Fruit fly (Drosophila melanogaster) whole organism, prepupa: ENCODE results near the gene Dci.

Experiments used
- Blimp-1 ChIP-seq: fragments of 200-800 bp; sonication (Bioruptor generic); optimal IDR thresholded peaks from 3 replicates; lab custom pipeline; 2017; ENCODE audit warnings: missing biosample characterization, missing genetic modification characterization, mild to moderate bottlenecking, moderate library complexity, missing genetic modification reagents
- CG10631 ChIP-seq: fragments of 200-800 bp; sonication (Bioruptor generic); optimal IDR thresholded peaks from 2 replicates; lab custom pipeline; 2016; ENCODE audit warnings: missing biosample characterization, missing genetic modification characterization
- CG10669 ChIP-seq: fragments of 200-800 bp; sonication (Bioruptor generic); optimal IDR thresholded peaks from 3 replicates; lab custom pipeline; 2018; ENCODE audit warnings: missing biosample characterization, mild to moderate bottlenecking, missing genetic modification characterization, moderate library complexity
- CG11294 ChIP-seq: fragments of 200-800 bp; sonication (Bioruptor generic); IDR thresholded peaks from 2 replicates; pipeline ENCODE4 v1.3.6; 2022; ENCODE audit warnings: missing biosample characterization, missing genetic modification characterization
- CG11762 ChIP-seq: fragments of 200-800 bp; sonication (Bioruptor generic); optimal IDR thresholded peaks from 3 replicates; lab custom pipeline; 2016; ENCODE audit warnings: missing biosample characterization, missing genetic modification characterization; ENCODE audit not compliant: insufficient read depth
- CG11902 ChIP-seq: fragments of 200-800 bp; sonication (Bioruptor generic); optimal IDR thresholded peaks from 3 replicates; lab custom pipeline; 2016; ENCODE audit warnings: missing biosample characterization, missing genetic modification characterization
- CG15336 ChIP-seq: fragments of 200-800 bp; sonication (Bioruptor generic); IDR thresholded peaks from 2 replicates; pipeline ENCODE4 v1.3.6; 2022; ENCODE audit warnings: missing biosample characterization, missing genetic modification characterization
- CG1621 ChIP-seq: fragments of 200-800 bp; sonication (Bioruptor generic); optimal IDR thresholded peaks from 3 replicates; lab custom pipeline; 2018; ENCODE audit warnings: missing biosample characterization, mild to moderate bottlenecking, missing genetic modification characterization
- CG32006 ChIP-seq: fragments of 200-800 bp; sonication (Bioruptor generic); optimal IDR thresholded peaks from 3 replicates; lab custom pipeline; 2017; ENCODE audit warnings: missing biosample characterization, mild to moderate bottlenecking, missing genetic modification characterization
- CG6163 ChIP-seq: fragments of 200-800 bp; sonication (Bioruptor generic); IDR thresholded peaks from 3 replicates; pipeline ENCODE4 v1.3.6; 2022; ENCODE audit warnings: missing biosample characterization, missing genetic modification characterization
- CG6276 ChIP-seq: fragments of 200-800 bp; sonication (Bioruptor generic); optimal IDR thresholded peaks from 2 replicates; lab custom pipeline; 2017; ENCODE audit warnings: missing biosample characterization, mild to moderate bottlenecking, missing genetic modification characterization
- CG6792 ChIP-seq: fragments of 200-800 bp; sonication (Bioruptor generic); optimal IDR thresholded peaks from 3 replicates; lab custom pipeline; 2016; ENCODE audit warnings: missing biosample characterization, missing genetic modification characterization
- CG6808 ChIP-seq: fragments of 200-800 bp; sonication (Bioruptor generic); optimal IDR thresholded peaks from 3 replicates; lab custom pipeline; 2017; ENCODE audit warnings: missing biosample characterization, missing genetic modification characterization, mild to moderate bottlenecking, moderate library complexity, missing genetic modification reagents
- CG6854 ChIP-seq: fragments of 200-800 bp; sonication (Bioruptor generic); optimal IDR thresholded peaks from 2 replicates; lab custom pipeline; 2017; ENCODE audit warnings: missing biosample characterization, mild to moderate bottlenecking, missing genetic modification characterization
- CG8319 ChIP-seq: fragments of 200-800 bp; sonication (Bioruptor generic); optimal IDR thresholded peaks from 3 replicates; lab custom pipeline; 2016; ENCODE audit warnings: missing biosample characterization, missing genetic modification characterization
- CG8632 ChIP-seq: fragments of 200-800 bp; sonication (Bioruptor generic); optimal IDR thresholded peaks from 3 replicates; lab custom pipeline; 2016; ENCODE audit warnings: missing biosample characterization, missing genetic modification characterization
- CG9139 ChIP-seq: fragments of 200-800 bp; sonication (Bioruptor generic); optimal IDR thresholded peaks from 3 replicates; lab custom pipeline; 2017; ENCODE audit warnings: missing biosample characterization, mild to moderate bottlenecking, missing genetic modification characterization
- Eip75B ChIP-seq: fragments of 200-800 bp; sonication (Bioruptor generic); optimal IDR thresholded peaks from 3 replicates; lab custom pipeline; 2016; ENCODE audit warnings: missing biosample characterization, missing genetic modification characterization
- Eip78C ChIP-seq: fragments of 200-800 bp; sonication (Bioruptor generic); peaks from one replicate; lab custom pipeline; 2016; ENCODE audit warnings: missing biosample characterization, missing genetic modification characterization
- Eip93F ChIP-seq: fragments of 200-800 bp; sonication (Bioruptor generic); optimal IDR thresholded peaks from 2 replicates; lab custom pipeline; 2016; ENCODE audit warnings: missing biosample characterization, mild to moderate bottlenecking, missing genetic modification characterization
- Ets21C ChIP-seq: fragments of 200-800 bp; sonication (Bioruptor generic); optimal IDR thresholded peaks from 3 replicates; lab custom pipeline; 2016; ENCODE audit warnings: missing biosample characterization, missing genetic modification characterization
- Ets96B ChIP-seq: fragments of 200-800 bp; optimal IDR thresholded peaks from 2 replicates; lab custom pipeline; 2019; ENCODE audit warnings: missing biosample characterization, mild to moderate bottlenecking, missing genetic modification characterization, moderate library complexity
- Gug ChIP-seq: fragments of 200-800 bp; sonication (Bioruptor generic); IDR thresholded peaks from 2 replicates; pipeline ENCODE4 v1.3.6; 2022; ENCODE audit warnings: missing biosample characterization, missing genetic modification characterization
- Hr39 ChIP-seq: fragments of 200-800 bp; sonication (Bioruptor generic); optimal IDR thresholded peaks from 2 replicates; lab custom pipeline; 2016; ENCODE audit warnings: missing biosample characterization, missing genetic modification characterization
- Hr4 ChIP-seq: fragments of 200-800 bp; sonication (Bioruptor generic); optimal IDR thresholded peaks from 3 replicates; lab custom pipeline; 2016; ENCODE audit warnings: missing biosample characterization, missing genetic modification characterization
- Lpt ChIP-seq: fragments of 200-800 bp; sonication (Bioruptor generic); optimal IDR thresholded peaks from 3 replicates; lab custom pipeline; 2016; ENCODE audit warnings: missing biosample characterization, missing genetic modification characterization
- Met ChIP-seq: fragments of 200-800 bp; sonication (Bioruptor generic); optimal IDR thresholded peaks from 3 replicates; lab custom pipeline; 2016; ENCODE audit warnings: missing biosample characterization, missing genetic modification characterization
- OdsH ChIP-seq: fragments of 200-800 bp; sonication (Bioruptor generic); optimal IDR thresholded peaks from 3 replicates; lab custom pipeline; 2016; ENCODE audit warnings: missing biosample characterization, missing genetic modification characterization
- Smox ChIP-seq: fragments of 200-800 bp; sonication (Bioruptor generic); optimal IDR thresholded peaks from 3 replicates; lab custom pipeline; 2016; ENCODE audit warnings: missing biosample characterization, missing genetic modification characterization
- Sox102F ChIP-seq: fragments of 200-800 bp; sonication (Bioruptor generic); optimal IDR thresholded peaks from 2 replicates; lab custom pipeline; 2016; ENCODE audit warnings: missing biosample characterization, mild to moderate bottlenecking, missing genetic modification characterization
- Sox15 ChIP-seq: fragments of 200-800 bp; sonication (Bioruptor generic); optimal IDR thresholded peaks from 3 replicates; lab custom pipeline; 2016; ENCODE audit warnings: missing biosample characterization, missing genetic modification characterization
- achi ChIP-seq: fragments of 200-800 bp; sonication (Bioruptor generic); optimal IDR thresholded peaks from 3 replicates; lab custom pipeline; 2016; ENCODE audit warnings: missing biosample characterization, missing genetic modification characterization
- cyc ChIP-seq: fragments of 200-800 bp; sonication (Bioruptor generic); optimal IDR thresholded peaks from 3 replicates; lab custom pipeline; 2016; ENCODE audit warnings: missing biosample characterization, missing genetic modification characterization
- dac ChIP-seq: fragments of 200-800 bp; sonication (Bioruptor generic); optimal IDR thresholded peaks from 2 replicates; lab custom pipeline; 2017; ENCODE audit warnings: missing biosample characterization, mild to moderate bottlenecking, missing genetic modification characterization
- dsx ChIP-seq: fragments of 200-800 bp; optimal IDR thresholded peaks from 3 replicates; lab custom pipeline; 2019; ENCODE audit warnings: missing biosample characterization, mild to moderate bottlenecking, missing genetic modification characterization, moderate library complexity; ENCODE audit not compliant: poor library complexity, severe bottlenecking
- eg ChIP-seq: fragments of 200-800 bp; sonication (Bioruptor generic); IDR thresholded peaks from 3 replicates; pipeline ENCODE4 v1.3.6; 2022; ENCODE audit warnings: missing biosample characterization, missing genetic modification characterization
- fd59A ChIP-seq: fragments of 200-800 bp; sonication (Bioruptor generic); optimal IDR thresholded peaks from 2 replicates; lab custom pipeline; 2017; ENCODE audit warnings: missing biosample characterization, mild to moderate bottlenecking, missing genetic modification characterization, missing genetic modification reagents
- fd85E ChIP-seq: fragments of 200-800 bp; sonication (Bioruptor generic); optimal IDR thresholded peaks from 3 replicates; lab custom pipeline; 2016; ENCODE audit warnings: missing biosample characterization, missing genetic modification characterization
- pdm3 ChIP-seq: fragments of 200-800 bp; sonication (Bioruptor generic); optimal IDR thresholded peaks from 3 replicates; lab custom pipeline; 2016; ENCODE audit warnings: missing biosample characterization, missing genetic modification characterization
- salr ChIP-seq, 2 experiments: fragments of 200-800 bp; sonication (Bioruptor generic); optimal IDR thresholded peaks; 3 replicates each; lab custom pipeline; 2016 to 2018; ENCODE audit warnings: missing biosample characterization in 2 of 2, missing genetic modification characterization in 2 of 2, mild to moderate bottlenecking in 1 of 2
- spab ChIP-seq: fragments of 200-800 bp; sonication (Bioruptor generic); optimal IDR thresholded peaks from 2 replicates; lab custom pipeline; 2017; ENCODE audit warnings: missing biosample characterization, mild to moderate bottlenecking, missing genetic modification characterization, missing genetic modification reagents
- ss ChIP-seq, 2 experiments: fragments of 200-800 bp; sonication (Bioruptor generic); optimal IDR thresholded peaks; 2 replicates in 1 of 2; 3 replicates in 1 of 2; lab custom pipeline; 2017 to 2018; ENCODE audit warnings: mild to moderate bottlenecking in 2 of 2, missing biosample characterization in 2 of 2, missing genetic modification characterization in 2 of 2, moderate library complexity in 1 of 2
- topi ChIP-seq: fragments of 200-800 bp; sonication (Bioruptor generic); optimal IDR thresholded peaks from 3 replicates; lab custom pipeline; 2016; ENCODE audit warnings: missing biosample characterization, missing genetic modification characterization
- vri ChIP-seq: fragments of 200-800 bp; sonication (Bioruptor generic); optimal IDR thresholded peaks from 3 replicates; lab custom pipeline; 2016; ENCODE audit warnings: missing biosample characterization, mild to moderate bottlenecking, missing genetic modification characterization

Gene Dci

dm6 chr3L:824444-824843 lies 26.7 kb upstream of the Dci start (continued):
- peak; percentile 29 for TF ChIP-seq Sox15 (GFP tag; lab: Kevin White, UChicago)
- no peak for TF ChIP-seq CG9139 (GFP tag; lab: Kevin White, UChicago)
- TF ChIP-seq CG6792 (GFP tag; lab: Kevin White, UChicago), result peak; percentile 55
- peak; percentile 12 for TF ChIP-seq CG10669
- peak; percentile 35 for TF ChIP-seq Blimp-1 (GFP tag; lab: Kevin White, UChicago)
- TF ChIP-seq achi (GFP tag; lab: Kevin White, UChicago), result peak; percentile 59
- no peak for TF ChIP-seq fd85E (GFP tag; lab: Kevin White, UChicago)
- peak; percentile 91 for TF ChIP-seq CG32006 (GFP tag; lab: Kevin White, UChicago)
- peak; percentile 77 for TF ChIP-seq Hr39
- peak; percentile 77 for TF ChIP-seq dac (GFP tag; lab: Kevin White, UChicago)
- TF ChIP-seq CG15336 (GFP tag; lab: Robert Waterston, UW), result peak; percentile 89
- peak; percentile 31 to 79 for TF ChIP-seq salr (GFP tag; optimal IDR thresholded peaks at IDR 0.05; lab: Kevin White, UChicago)
- TF ChIP-seq CG6276 (GFP tag; lab: Kevin White, UChicago), result peak; percentile 79
- TF ChIP-seq Eip75B (GFP tag; lab: Kevin White, UChicago), result peak; percentile 50
- peak; percentile 43 for TF ChIP-seq fd59A (GFP tag; lab: Kevin White, UChicago)
- no peak for TF ChIP-seq CG1621 (tag; lab: Kevin White, UChicago)
- TF ChIP-seq Smox, result no peak
- TF ChIP-seq CG6163 (GFP tag; lab: Robert Waterston, UW), result peak; percentile 81
- peak; percentile 61 for TF ChIP-seq CG11294 (GFP tag; lab: Robert Waterston, UW)
- peak; percentile 44 for TF ChIP-seq Ets96B
- peak; percentile 93 for TF ChIP-seq Hr4 (GFP tag; lab: Kevin White, UChicago)
- TF ChIP-seq Met (GFP tag; lab: Kevin White, UChicago), result peak; percentile 81
- peak; percentile 13 for TF ChIP-seq spab (GFP tag; lab: Kevin White, UChicago)
- peak; percentile 10 for TF ChIP-seq CG11902 (GFP tag; lab: Kevin White, UChicago)
- peak; percentile 30 for TF ChIP-seq Ets21C
- peak; percentile 74 for TF ChIP-seq CG6808 (GFP tag; lab: Kevin White, UChicago)
- TF ChIP-seq Eip78C (GFP tag; lab: Kevin White, UChicago), result peak; percentile 96

- peak; percentile 40 for TF ChIP-seq dsx (GFP tag; lab: Kevin White, UChicago)
- TF ChIP-seq CG8319 (GFP tag; lab: Kevin White, UChicago), result peak; percentile 17
- TF ChIP-seq CG11902 (GFP tag; lab: Kevin White, UChicago), result peak; percentile 3
- TF ChIP-seq CG11762 (GFP tag; lab: Kevin White, UChicago), result no peak
- TF ChIP-seq CG10669, result no peak
- no peak for TF ChIP-seq pdm3 (GFP tag; lab: Kevin White, UChicago)
- TF ChIP-seq ss (GFP tag; optimal IDR thresholded peaks at IDR 0.05; lab: Kevin White, UChicago), result peak; percentile 14 to 38
- TF ChIP-seq Ets96B, result peak; percentile 11
- no peak for TF ChIP-seq Eip93F (GFP tag; lab: Kevin White, UChicago)
- no peak for TF ChIP-seq CG8632
- no peak for TF ChIP-seq Sox102F
- peak; percentile 1 for TF ChIP-seq fd85E (GFP tag; lab: Kevin White, UChicago)
- no peak for TF ChIP-seq OdsH (GFP tag; lab: Kevin White, UChicago)
- no peak; the same call in 2 of the 3 replicates for TF ChIP-seq eg (GFP tag; lab: Robert Waterston, UW)
- peak; percentile 51; the same call in 1 of the 3 replicates for TF ChIP-seq CG6163 (GFP tag; lab: Robert Waterston, UW)
- no peak for TF ChIP-seq Hr4 (GFP tag; lab: Kevin White, UChicago)
- peak; percentile 27 for TF ChIP-seq cyc (GFP tag; lab: Kevin White, UChicago)
- TF ChIP-seq CG6854 (GFP tag; lab: Kevin White, UChicago), result peak; percentile 80
- TF ChIP-seq vri (GFP tag; lab: Kevin White, UChicago), result no peak
- peak; percentile 9 for TF ChIP-seq topi (GFP tag; lab: Kevin White, UChicago)
- TF ChIP-seq CG10631, result peak; percentile 10
- 0 out of 2 replicates have a peak, but pooled peaks have one; percentile 18 for TF ChIP-seq Gug (GFP tag; lab: Robert Waterston, UW)
- no peak for TF ChIP-seq Lpt (GFP tag; lab: Kevin White, UChicago)
- peak; percentile 78 for TF ChIP-seq Eip78C (GFP tag; lab: Kevin White, UChicago)
These were observed 18.0 kb upstream of the Dci start, which contains the start of gene Sf3b3 for dm6 chr3L:832897-833857. Gene Sf3b3 (minus strand): TSS chr3L:833385.
